Fruit fly (Drosophila melanogaster) whole organism, pupa: Measurements from ENCODE around the gene Adat1.

Experiments used
- CG10348 ChIP-seq: fragments of 200-800 bp; sonication (Bioruptor generic); IDR thresholded peaks from 2 replicates; pipeline ENCODE4 v1.3.6; 2022; ENCODE audit warnings: missing biosample characterization, missing genetic modification characterization
- CG12605 ChIP-seq: fragments of 200-800 bp; sonication (Bioruptor generic); IDR thresholded peaks from 2 replicates; pipeline ENCODE4 v1.3.6; 2022; ENCODE audit warnings: missing biosample characterization, missing genetic modification characterization
- CG13204 ChIP-seq: fragments of 200-800 bp; sonication (Bioruptor generic); optimal IDR thresholded peaks from 2 replicates; lab custom pipeline; 2018; ENCODE audit warnings: missing biosample characterization, mild to moderate bottlenecking, missing genetic modification characterization, moderate library complexity
- CG14655 ChIP-seq: fragments of 200-800 bp; sonication (Bioruptor generic); optimal IDR thresholded peaks from 3 replicates; lab custom pipeline; 2017; ENCODE audit warnings: mild to moderate bottlenecking, missing biosample characterization, missing genetic modification reagents, missing genetic modification characterization
- CG15710 ChIP-seq: fragments of 200-800 bp; sonication (Bioruptor generic); optimal IDR thresholded peaks from 2 replicates; lab custom pipeline; 2018; ENCODE audit warnings: missing biosample characterization, mild to moderate bottlenecking, missing genetic modification characterization, moderate library complexity
- CG17806 ChIP-seq: fragments of 200-800 bp; sonication (Bioruptor generic); optimal IDR thresholded peaks from 2 replicates; lab custom pipeline; 2018; ENCODE audit warnings: missing biosample characterization, mild to moderate bottlenecking, missing genetic modification characterization, moderate library complexity
- CG32121 ChIP-seq: fragments of 200-800 bp; sonication (Bioruptor generic); IDR thresholded peaks from 2 replicates; pipeline ENCODE4 v1.3.6; 2022; ENCODE audit warnings: missing biosample characterization, missing genetic modification characterization
- CG34367 ChIP-seq: fragments of 200-800 bp; sonication (Bioruptor generic); optimal IDR thresholded peaks from 2 replicates; lab custom pipeline; 2018; ENCODE audit warnings: missing biosample characterization, mild to moderate bottlenecking, missing genetic modification characterization
- CG4496 ChIP-seq: fragments of 200-800 bp; sonication (Bioruptor generic); IDR thresholded peaks from 3 replicates; pipeline ENCODE4 v1.3.6; 2022; ENCODE audit warnings: missing biosample characterization, missing genetic modification characterization
- CG8159 ChIP-seq: fragments of 200-800 bp; sonication (Bioruptor generic); optimal IDR thresholded peaks from 3 replicates; lab custom pipeline; 2018; ENCODE audit warnings: missing biosample characterization, mild to moderate bottlenecking, missing genetic modification characterization, moderate library complexity
- CG8301 ChIP-seq: fragments of 200-800 bp; sonication (Bioruptor generic); optimal IDR thresholded peaks from 2 replicates; lab custom pipeline; 2018; ENCODE audit warnings: missing biosample characterization, mild to moderate bottlenecking, missing genetic modification characterization
- CG9948 ChIP-seq: fragments of 200-800 bp; sonication (Bioruptor generic); optimal IDR thresholded peaks from 2 replicates; lab custom pipeline; 2018; ENCODE audit warnings: missing biosample characterization, mild to moderate bottlenecking, missing genetic modification characterization, moderate library complexity
- D1 ChIP-seq: fragments of 200-800 bp; sonication (Bioruptor generic); optimal IDR thresholded peaks from 2 replicates; lab custom pipeline; 2018; ENCODE audit warnings: missing biosample characterization, mild to moderate bottlenecking, missing genetic modification characterization, moderate library complexity
- EcR ChIP-seq: fragments of 200-800 bp; sonication (Bioruptor generic); optimal IDR thresholded peaks from 3 replicates; lab custom pipeline; 2019; ENCODE audit warnings: missing biosample characterization, missing genetic modification characterization, mild to moderate bottlenecking, moderate library complexity, missing genetic modification reagents
- Ets98B ChIP-seq: fragments of 200-800 bp; sonication (Bioruptor generic); IDR thresholded peaks from 2 replicates; pipeline ENCODE4 v1.3.6; 2022; ENCODE audit warnings: missing biosample characterization, missing genetic modification characterization
- Pif1A ChIP-seq: fragments of 200-800 bp; sonication (Bioruptor generic); optimal IDR thresholded peaks from 3 replicates; lab custom pipeline; 2016; ENCODE audit warnings: missing biosample characterization, missing genetic modification characterization
- Pif1B ChIP-seq: fragments of 200-800 bp; sonication (Bioruptor generic); optimal IDR thresholded peaks from 3 replicates; lab custom pipeline; 2016; ENCODE audit warnings: missing biosample characterization, missing genetic modification characterization
- Snoo ChIP-seq: fragments of 200-800 bp; sonication (Bioruptor generic); optimal IDR thresholded peaks from 3 replicates; lab custom pipeline; 2017; ENCODE audit warnings: missing biosample characterization, mild to moderate bottlenecking, missing genetic modification characterization, inconsistent platforms
- fd96Ca ChIP-seq: fragments of 200-800 bp; sonication (Bioruptor generic); IDR thresholded peaks from 3 replicates; pipeline ENCODE4 v1.3.6; 2022; ENCODE audit warnings: missing biosample characterization, missing genetic modification characterization
- gl ChIP-seq: fragments of 200-800 bp; sonication (Bioruptor generic); optimal IDR thresholded peaks from 2 replicates; lab custom pipeline; 2018; ENCODE audit warnings: missing biosample characterization, mild to moderate bottlenecking, missing genetic modification characterization
- rn ChIP-seq: fragments of 200-800 bp; sonication (Bioruptor generic); IDR thresholded peaks from 2 replicates; pipeline ENCODE4 v1.3.6; 2022; ENCODE audit warnings: missing biosample characterization, missing genetic modification characterization

Adat1 gene

dm6 chr2L:13835959-13836358, 24.7 kb upstream of the Adat1 start:
- TF ChIP-seq CG4496 (GFP tag; lab: Robert Waterston, UW) (no peak), CG8159 (tag; lab: Kevin White, UChicago) (no peak), CG12605 (GFP tag; lab: Robert Waterston, UW) (no peak)

dm6 chr2L:13835002-13835910, 24.0 kb upstream of the Adat1 start, which contains the start of the genes mRpS23 and CenG1A:
mRpS23 (minus strand) TSS chr2L:13835072.
CenG1A (plus strand) TSS chr2L:13835564.
- TF ChIP-seq rn (GFP tag; lab: Robert Waterston, UW) (peak; percentile 100), CG8301 (peak; percentile 100), CG17806 (tag; lab: Kevin White, UChicago) (peak; percentile 100), CG9948 (tag; lab: Kevin White, UChicago) (peak; percentile 100), Pif1A (GFP tag; lab: Kevin White, UChicago) (peak; percentile 100), CG34367 (tag; lab: Kevin White, UChicago) (peak; percentile 100), CG14655 (GFP tag; lab: Kevin White, UChicago) (peak; percentile 100), CG12605 (GFP tag; lab: Robert Waterston, UW) (peak; percentile 100), CG8159 (tag; lab: Kevin White, UChicago) (peak; percentile 100), CG32121 (peak; percentile 100), CG10348 (GFP tag; lab: Robert Waterston, UW) (peak; percentile 99), Snoo (tag; lab: Kevin White, UChicago) (peak; percentile 100), Pif1B (GFP tag; lab: Kevin White, UChicago) (peak; percentile 100), CG4496 (GFP tag; lab: Robert Waterston, UW) (peak; percentile 100), CG15710 (tag; lab: Kevin White, UChicago) (peak; percentile 100), gl (tag; lab: Kevin White, UChicago) (peak; percentile 100), EcR (GFP tag; lab: Kevin White, UChicago) (peak; percentile 67), fd96Ca (GFP tag; lab: Robert Waterston, UW) (peak; percentile 100), Ets98B (GFP tag; lab: Robert Waterston, UW) (peak; percentile 100), CG13204 (GFP tag; lab: Kevin White, UChicago) (no peak), D1 (no peak)

dm6 chr2L:13833058-13833457, 21.8 kb upstream of the Adat1 start, which contains the start of the genes GatC, PolG2 and Polr2C:
GatC (minus strand) TSS chr2L:13833105.
PolG2 (minus strand) TSS chr2L:13833105.
Polr2C (plus strand) TSS chr2L:13833337.
- TF ChIP-seq EcR (GFP tag; lab: Kevin White, UChicago) (no peak), gl (tag; lab: Kevin White, UChicago) (no peak), CG15710 (tag; lab: Kevin White, UChicago) (peak; percentile 2), CG12605 (GFP tag; lab: Robert Waterston, UW) (no peak)

DNA sequence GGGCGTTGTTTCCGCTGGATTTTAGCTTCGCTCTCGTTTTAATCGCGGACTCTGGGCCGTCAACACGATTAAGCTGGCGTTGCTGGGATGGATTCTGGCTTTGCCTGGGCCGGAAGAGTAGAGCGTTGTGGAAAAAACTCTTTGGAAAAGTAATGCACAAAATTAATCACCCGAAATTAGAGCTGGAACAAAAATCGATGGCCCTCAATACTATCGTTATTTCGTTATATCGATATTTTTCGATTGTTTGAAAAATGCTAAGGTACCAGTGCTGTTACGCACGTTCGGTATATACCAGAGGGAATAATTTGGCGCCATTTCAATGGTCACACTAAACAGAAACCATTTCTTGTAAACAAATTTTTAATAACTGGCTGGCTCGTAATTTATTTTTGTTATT, 18.3 kb upstream of the Adat1 start, which contains the start of the genes Arpc1 and Orc5:
Gene Arpc1 (minus strand): TSS at position 202 of the 400 bp plus-strand sequence.
Gene Orc5 (plus strand): TSS at position 298 of the 400 bp plus-strand sequence.
- TF ChIP-seq Pif1A (GFP tag; lab: Kevin White, UChicago), result no peak

dm6 chr2L:13827557-13827956, 16.3 kb upstream of the Adat1 start, which contains the start of gene PolG1:
PolG1 (minus strand) TSS chr2L:13827772.
- TF ChIP-seq CG8159 (tag; lab: Kevin White, UChicago), result no peak
- no peak for TF ChIP-seq CG4496 (GFP tag; lab: Robert Waterston, UW)
- TF ChIP-seq CG17806 (tag; lab: Kevin White, UChicago), result no peak
- TF ChIP-seq EcR (GFP tag; lab: Kevin White, UChicago), result no peak
- no peak for TF ChIP-seq CG8301
- no peak for TF ChIP-seq CG13204 (GFP tag; lab: Kevin White, UChicago)
- no peak for TF ChIP-seq CG12605 (GFP tag; lab: Robert Waterston, UW)
- TF ChIP-seq CG15710 (tag; lab: Kevin White, UChicago), result no peak
- no peak for TF ChIP-seq CG34367 (tag; lab: Kevin White, UChicago)

DNA sequence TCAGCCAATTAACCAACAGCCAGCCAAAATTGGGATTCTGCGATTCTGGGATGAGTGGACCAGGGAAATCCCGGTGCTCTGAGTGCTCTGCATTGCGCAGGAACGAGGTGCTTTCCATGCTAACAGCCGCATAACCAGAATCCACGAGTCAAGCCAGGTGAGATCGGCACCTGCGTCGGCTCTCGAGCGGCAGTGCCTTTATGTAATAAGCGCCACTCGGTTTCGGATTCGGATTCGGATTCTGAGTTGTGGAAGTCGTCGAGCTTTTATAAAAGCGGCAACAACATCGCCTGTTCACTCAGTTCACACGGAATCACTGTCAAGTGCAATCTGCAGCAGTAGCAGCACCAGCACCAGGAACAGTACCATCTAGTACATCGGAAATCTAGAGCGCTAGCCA, 9.7 kb upstream of the Adat1 start, which contains the start of gene b:
Gene b (plus strand): TSS at position 301 of the 400 bp plus-strand sequence.
- TF ChIP-seq Pif1B (GFP tag; lab: Kevin White, UChicago), result no peak
- TF ChIP-seq CG15710 (tag; lab: Kevin White, UChicago), result no peak
- no peak for TF ChIP-seq CG12605 (GFP tag; lab: Robert Waterston, UW)
- no peak for TF ChIP-seq CG17806 (tag; lab: Kevin White, UChicago)
- TF ChIP-seq CG8159 (tag; lab: Kevin White, UChicago), result no peak
- TF ChIP-seq CG9948 (tag; lab: Kevin White, UChicago), result no peak
- TF ChIP-seq CG8301, result no peak
- no peak for TF ChIP-seq CG32121
- TF ChIP-seq Snoo (tag; lab: Kevin White, UChicago), result no peak
- no peak for TF ChIP-seq CG14655 (GFP tag; lab: Kevin White, UChicago)
- TF ChIP-seq CG10348 (GFP tag; lab: Robert Waterston, UW), result no peak
- no peak for TF ChIP-seq D1
